Worm (Caenorhabditis elegans) whole organism, young adult: ENCODE data around the gene D1054.3.
A peak's percentile ranks its signal among the peaks of the same experiment; 100 is the strongest.

Experiments used
- B0019.2 ChIP-seq: fragments of 200-800 bp; sonication (Bioruptor generic); conservative IDR thresholded peaks from 2 replicates; pipeline ENCODE4 v1.3.6; 2022; ENCODE audit warnings: missing genetic modification reagents, missing genetic modification characterization, missing compliant biosample characterization
- B0261.1 ChIP-seq: sonication (generic microtip); optimal IDR thresholded peaks from 2 replicates; lab custom pipeline; 2016; ENCODE audit warnings: mild to moderate bottlenecking, missing genetic modification characterization, moderate library complexity, missing compliant biosample characterization
- D2030.7 ChIP-seq: fragments of 200-800 bp; sonication (Bioruptor generic); IDR thresholded peaks from 2 replicates; pipeline ENCODE4 v1.3.6; 2022; ENCODE audit warnings: missing genetic modification reagents, missing genetic modification characterization, missing compliant biosample characterization
- F23B12.7 ChIP-seq: sonication (generic microtip); optimal IDR thresholded peaks from 2 replicates; lab custom pipeline; 2017; ENCODE audit warnings: missing genetic modification characterization, mild to moderate bottlenecking, missing compliant biosample characterization, antibody characterized with exemption, moderate library complexity; ENCODE audit not compliant: insufficient read depth
- F33H1.4 ChIP-seq: fragments of 200-800 bp; sonication (Bioruptor generic); IDR thresholded peaks from 2 replicates; pipeline ENCODE4 v1.3.6; 2022; ENCODE audit warnings: missing genetic modification reagents, missing genetic modification characterization, missing compliant biosample characterization
- F37B4.10 ChIP-seq: fragments of 200-800 bp; sonication (Bioruptor generic); IDR thresholded peaks from 2 replicates; pipeline ENCODE4 v1.3.6; 2022; ENCODE audit warnings: missing genetic modification characterization, missing compliant biosample characterization
- F49E8.2 ChIP-seq: sonication (generic microtip); optimal IDR thresholded peaks from 3 replicates; lab custom pipeline; 2017; ENCODE audit warnings: missing genetic modification characterization, mild to moderate bottlenecking, missing compliant biosample characterization, antibody characterized with exemption, moderate library complexity; ENCODE audit not compliant: insufficient read depth
- F52B5.7 ChIP-seq: sonication (generic microtip); optimal IDR thresholded peaks from 2 replicates; lab custom pipeline; 2016; ENCODE audit warnings: mild to moderate bottlenecking, missing genetic modification characterization, missing compliant biosample characterization
- Y53G8AR.9 ChIP-seq: fragments of 200-800 bp; sonication (Bioruptor generic); conservative IDR thresholded peaks from 2 replicates; pipeline ENCODE4 v1.3.6; 2022; ENCODE audit warnings: missing genetic modification reagents, missing genetic modification characterization, missing compliant biosample characterization
- Y95B8A.8 ChIP-seq: fragments of 200-800 bp; sonication (Bioruptor generic); IDR thresholded peaks from 2 replicates; pipeline ENCODE4 v1.3.6; 2022; ENCODE audit warnings: missing genetic modification reagents, missing genetic modification characterization, missing compliant biosample characterization
- aptf-3 ChIP-seq: fragments of 200-800 bp; sonication (Bioruptor generic); IDR thresholded peaks from 2 replicates; pipeline ENCODE4 v1.3.6; 2022; ENCODE audit warnings: missing genetic modification characterization, missing compliant biosample characterization
- atf-7 ChIP-seq: sonication (generic microtip); optimal IDR thresholded peaks from 2 replicates; lab custom pipeline; 2017; ENCODE audit warnings: mild to moderate bottlenecking, missing genetic modification characterization, missing compliant biosample characterization
- attf-5 ChIP-seq: fragments of 200-800 bp; sonication (Bioruptor generic); optimal IDR thresholded peaks from 2 replicates; lab custom pipeline; 2018; ENCODE audit warnings: mild to moderate bottlenecking, missing genetic modification characterization, missing compliant biosample characterization
- attf-6 ChIP-seq: fragments of 200-800 bp; sonication (Bioruptor generic); IDR thresholded peaks from 2 replicates; pipeline ENCODE4 v1.3.6; 2022; ENCODE audit warnings: missing genetic modification reagents, missing genetic modification characterization, missing compliant biosample characterization
- bed-1 ChIP-seq: fragments of 200-800 bp; sonication (Bioruptor generic); IDR thresholded peaks from 2 replicates; pipeline ENCODE4 v1.3.6; 2022; ENCODE audit warnings: missing genetic modification reagents, missing genetic modification characterization, missing compliant biosample characterization
- ceh-100 ChIP-seq: fragments of 200-800 bp; sonication (Bioruptor generic); IDR thresholded peaks from 2 replicates; pipeline ENCODE4 v1.3.6; 2022; ENCODE audit warnings: missing genetic modification reagents, missing genetic modification characterization, missing compliant biosample characterization
- ceh-91 ChIP-seq: fragments of 200-800 bp; sonication (Bioruptor generic); IDR thresholded peaks from 2 replicates; pipeline ENCODE4 v1.3.6; 2022; ENCODE audit warnings: missing genetic modification reagents, missing genetic modification characterization, missing compliant biosample characterization
- die-1 ChIP-seq: sonication (generic microtip); optimal IDR thresholded peaks from 2 replicates; lab custom pipeline; 2016; ENCODE audit warnings: missing genotype, mild to moderate bottlenecking, missing genetic modification characterization, missing compliant biosample characterization
- dox-1 ChIP-seq: fragments of 200-800 bp; sonication (Bioruptor generic); IDR thresholded peaks from 2 replicates; pipeline ENCODE4 v1.3.6; 2022; ENCODE audit warnings: missing genetic modification reagents, missing genetic modification characterization, missing compliant biosample characterization
- dpl-1 ChIP-seq: fragments of 150-350 bp; optimal IDR thresholded peaks from 2 replicates; lab custom pipeline; 2014; ENCODE audit warnings: missing biosample characterization, missing genetic modification reagents, missing genetic modification characterization
- efl-1 ChIP-seq: fragments of 150-350 bp; optimal IDR thresholded peaks from 2 replicates; lab custom pipeline; 2014; ENCODE audit warnings: missing biosample characterization, missing genetic modification reagents, missing genetic modification characterization
- egrh-3 ChIP-seq: fragments of 200-800 bp; sonication (Bioruptor generic); IDR thresholded peaks from 2 replicates; pipeline ENCODE4 v1.3.6; 2022; ENCODE audit warnings: missing genetic modification reagents, missing genetic modification characterization, missing compliant biosample characterization
- ekl-4 ChIP-seq: fragments of 200-800 bp; sonication (Bioruptor generic); IDR thresholded peaks from 2 replicates; pipeline ENCODE4 v1.3.6; 2022; ENCODE audit warnings: missing genetic modification reagents, missing genetic modification characterization, missing compliant biosample characterization
- ets-4 ChIP-seq: fragments of 200-800 bp; sonication (Bioruptor generic); optimal IDR thresholded peaks from 2 replicates; lab custom pipeline; 2018; ENCODE audit warnings: mild to moderate bottlenecking, missing genetic modification characterization, missing compliant biosample characterization
- hmg-1.2 ChIP-seq: fragments of 200-800 bp; sonication (Bioruptor generic); IDR thresholded peaks from 2 replicates; pipeline ENCODE4 v1.3.6; 2022; ENCODE audit warnings: missing genetic modification reagents, missing genetic modification characterization, missing compliant biosample characterization
- hsf-1 ChIP-seq: fragments of 200-800 bp; sonication (Bioruptor generic); IDR thresholded peaks from 2 replicates; pipeline ENCODE4 v1.3.6; 2022; ENCODE audit warnings: missing genetic modification reagents, missing genetic modification characterization, missing compliant biosample characterization
- let-607 ChIP-seq, 2 experiments: fragments of 200-800 bp in 1 of 2; sonication (Bioruptor generic) in 1 of 2; sonication (generic microtip) in 1 of 2; optimal IDR thresholded peaks; 2 replicates each; lab custom pipeline; 2016 to 2018; ENCODE audit warnings: mild to moderate bottlenecking in 2 of 2, missing compliant biosample characterization in 2 of 2, missing genetic modification characterization in 2 of 2, moderate library complexity in 2 of 2, missing genotype in 1 of 2
- lin-26 ChIP-seq: fragments of 200-800 bp; sonication (Bioruptor generic); IDR thresholded peaks from 2 replicates; pipeline ENCODE4 v1.3.6; 2022; ENCODE audit warnings: missing genetic modification reagents, missing genetic modification characterization, missing compliant biosample characterization
- lin-54 ChIP-seq: fragments of 200-800 bp; sonication (Bioruptor generic); optimal IDR thresholded peaks from 2 replicates; lab custom pipeline; 2018; ENCODE audit warnings: mild to moderate bottlenecking, missing genetic modification characterization, missing compliant biosample characterization
- lsl-1 ChIP-seq: fragments of 200-800 bp; sonication (Bioruptor generic); optimal IDR thresholded peaks from 2 replicates; lab custom pipeline; 2018; ENCODE audit warnings: mild to moderate bottlenecking, missing genetic modification characterization, moderate library complexity, missing compliant biosample characterization
- madf-3 ChIP-seq: fragments of 200-800 bp; sonication (Bioruptor generic); IDR thresholded peaks from 2 replicates; pipeline ENCODE4 v1.3.6; 2022; ENCODE audit warnings: missing genetic modification reagents, missing genetic modification characterization, missing compliant biosample characterization
- madf-6 ChIP-seq: fragments of 200-800 bp; sonication (Bioruptor generic); IDR thresholded peaks from 2 replicates; pipeline ENCODE4 v1.3.6; 2022; ENCODE audit warnings: missing genetic modification reagents, missing genetic modification characterization, missing compliant biosample characterization
- madf-8 ChIP-seq: fragments of 200-800 bp; sonication (Bioruptor generic); conservative IDR thresholded peaks from 2 replicates; pipeline ENCODE4 v1.3.6; 2022; ENCODE audit warnings: missing genetic modification reagents, missing genetic modification characterization, missing compliant biosample characterization
- mcd-1 ChIP-seq: fragments of 200-800 bp; sonication (Bioruptor generic); IDR thresholded peaks from 2 replicates; pipeline ENCODE4 v1.3.6; 2022; ENCODE audit warnings: missing genetic modification reagents, missing genetic modification characterization, missing compliant biosample characterization
- mel-28 ChIP-seq: sonication (generic microtip); optimal IDR thresholded peaks from 2 replicates; lab custom pipeline; 2016; ENCODE audit warnings: borderline replicate concordance, mild to moderate bottlenecking, missing genetic modification characterization, missing compliant biosample characterization
- mxl-1 ChIP-seq: sonication (generic microtip); optimal IDR thresholded peaks from 2 replicates; lab custom pipeline; 2016; ENCODE audit warnings: missing genetic modification characterization, missing compliant biosample characterization
- pbrm-1 ChIP-seq: fragments of 200-800 bp; sonication (Bioruptor generic); IDR thresholded peaks from 2 replicates; pipeline ENCODE4 v1.3.6; 2022; ENCODE audit warnings: missing genetic modification reagents, missing genetic modification characterization, missing compliant biosample characterization
- rcor-1 ChIP-seq: fragments of 200-800 bp; sonication (Bioruptor generic); IDR thresholded peaks from 2 replicates; pipeline ENCODE4 v1.3.6; 2022; ENCODE audit warnings: missing genetic modification reagents, missing genetic modification characterization, missing compliant biosample characterization
- sptf-2 ChIP-seq: fragments of 200-800 bp; sonication (Bioruptor generic); optimal IDR thresholded peaks from 2 replicates; lab custom pipeline; 2018; ENCODE audit warnings: mild to moderate bottlenecking, missing genetic modification characterization, missing compliant biosample characterization
- tbp1 ChIP-seq: fragments of 200-800 bp; sonication (Bioruptor generic); optimal IDR thresholded peaks from 2 replicates; lab custom pipeline; 2018; ENCODE audit warnings: mild to moderate bottlenecking, missing genetic modification characterization, missing compliant biosample characterization
- tlf-1 ChIP-seq: fragments of 200-800 bp; sonication (Bioruptor generic); optimal IDR thresholded peaks from 2 replicates; lab custom pipeline; 2018; ENCODE audit warnings: mild to moderate bottlenecking, missing genetic modification characterization, missing compliant biosample characterization
- unc-62 ChIP-seq: fragments of 150-350 bp; optimal IDR thresholded peaks from 2 replicates; lab custom pipeline; 2014; ENCODE audit warnings: missing biosample characterization, missing genetic modification reagents, missing genetic modification characterization
- xnd-1 ChIP-seq: sonication (generic microtip); optimal IDR thresholded peaks from 2 replicates; lab custom pipeline; 2016; ENCODE audit warnings: missing genotype, missing genetic modification reagents, missing genetic modification characterization, missing compliant biosample characterization
- ztf-18 ChIP-seq: sonication (generic microtip); optimal IDR thresholded peaks from 2 replicates; lab custom pipeline; 2016; ENCODE audit warnings: missing genotype, mild to moderate bottlenecking, missing genetic modification characterization, missing compliant biosample characterization
- ztf-25 ChIP-seq: fragments of 200-800 bp; sonication (Bioruptor generic); IDR thresholded peaks from 2 replicates; pipeline ENCODE4 v1.3.6; 2022; ENCODE audit warnings: missing genetic modification reagents, missing genetic modification characterization, missing compliant biosample characterization

The D1054.3 gene

DNA sequence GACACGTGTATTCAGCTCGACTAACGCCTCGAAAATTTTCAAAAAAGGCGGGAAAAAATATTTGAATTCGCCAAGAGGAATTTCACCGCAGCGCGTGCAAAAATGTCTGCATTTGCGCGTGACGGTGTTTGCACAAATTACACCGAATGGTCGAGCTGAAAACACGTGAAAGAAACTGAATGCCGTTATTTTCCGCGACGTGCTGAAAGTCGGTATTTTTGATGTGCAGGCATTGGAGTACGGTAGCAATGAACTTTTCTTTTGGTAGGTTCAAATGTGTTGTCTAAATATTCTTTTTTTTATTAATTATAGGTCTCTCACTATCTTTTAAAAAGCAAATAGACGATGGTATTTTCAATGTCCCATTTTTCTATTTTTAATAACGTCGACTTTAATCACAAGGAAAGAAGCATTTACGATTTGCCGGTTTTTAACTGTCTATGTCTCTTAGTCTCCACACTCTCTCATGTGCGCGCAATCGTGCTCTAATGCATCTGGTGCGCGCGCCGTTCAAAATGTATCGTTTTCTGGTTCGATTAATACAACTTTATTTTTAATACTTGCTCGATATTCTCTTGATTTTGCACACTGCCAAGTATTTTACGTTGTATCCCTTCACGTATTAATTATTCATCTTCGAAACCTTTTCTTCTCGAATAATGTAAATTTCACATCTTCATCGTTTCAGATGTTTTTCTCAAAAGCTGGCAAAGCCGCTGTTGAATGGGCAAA, 42.3 kb downstream of the D1054.3 start, which contains the start of the genes C29A12.1 and lig-1:
C29A12.1 (minus strand) TSS at position 63 of the 732 bp plus-strand sequence.
lig-1 (plus strand) TSS at position 682 of the 732 bp plus-strand sequence.
- peak; percentile 26 for TF ChIP-seq ztf-18 (tag; lab: Kevin White, UChicago)
- TF ChIP-seq madf-3 (GFP tag; lab: Robert Waterston, UW), result peak; percentile 83
- TF ChIP-seq Y53G8AR.9 (GFP tag; lab: Robert Waterston, UW), result no peak
- TF ChIP-seq ekl-4 (GFP tag; lab: Robert Waterston, UW), result peak; percentile 25; the same call in 1 of the 2 replicates
- peak; percentile 54 for TF ChIP-seq xnd-1
- TF ChIP-seq dox-1 (GFP tag; lab: Robert Waterston, UW), result peak; percentile 79
- TF ChIP-seq mcd-1, result peak; percentile 68
- TF ChIP-seq dpl-1 (GFP tag; lab: Kevin White, UChicago), result peak; percentile 30
- peak; percentile 51 for TF ChIP-seq F33H1.4 (GFP tag; lab: Robert Waterston, UW)
- TF ChIP-seq F52B5.7 (tag; lab: Kevin White, UChicago), result no peak
- peak; percentile 83 for TF ChIP-seq madf-6 (GFP tag; lab: Robert Waterston, UW)
- TF ChIP-seq F37B4.10 (GFP tag; lab: Robert Waterston, UW), result no peak
- TF ChIP-seq F49E8.2, result peak; percentile 73
- peak; percentile 44 for TF ChIP-seq attf-5 (GFP tag; lab: Kevin White, UChicago)
- TF ChIP-seq ceh-100 (GFP tag; lab: Robert Waterston, UW), result 0 out of 2 replicates have a peak, but pooled peaks have one; percentile 35
- TF ChIP-seq F23B12.7, result peak; percentile 27
- TF ChIP-seq pbrm-1 (GFP tag; lab: Robert Waterston, UW), result peak; percentile 30; the same call in 1 of the 2 replicates
- peak; percentile 55 for TF ChIP-seq lin-54 (GFP tag; lab: Kevin White, UChicago)
- TF ChIP-seq tlf-1, result peak; percentile 41
- TF ChIP-seq rcor-1 (GFP tag; lab: Robert Waterston, UW), result peak; percentile 45; the same call in 1 of the 2 replicates
- no peak for TF ChIP-seq ztf-25 (GFP tag; lab: Robert Waterston, UW)
- peak; percentile 86 for TF ChIP-seq ceh-91 (GFP tag; lab: Robert Waterston, UW)
- TF ChIP-seq efl-1 (GFP tag; lab: Kevin White, UChicago), result peak; percentile 70
- TF ChIP-seq atf-7 (tag; lab: Kevin White, UChicago), result no peak
- TF ChIP-seq madf-8 (GFP tag; lab: Robert Waterston, UW), result peak; percentile 65
- 0 out of 2 replicates have a peak, but pooled peaks have one; percentile 18 for TF ChIP-seq lin-26 (GFP tag; lab: Robert Waterston, UW)
- no peak for TF ChIP-seq let-607 (tag; optimal IDR thresholded peaks at IDR 0.05; lab: Kevin White, UChicago)
- 0 out of 2 replicates have a peak, but pooled peaks have one; percentile 57 for TF ChIP-seq hsf-1 (GFP tag; lab: Robert Waterston, UW)
- peak; percentile 87 for TF ChIP-seq lsl-1 (GFP tag; lab: Kevin White, UChicago)
- TF ChIP-seq Y95B8A.8 (GFP tag; lab: Robert Waterston, UW), result 0 out of 2 replicates have a peak, but pooled peaks have one; percentile 8
- TF ChIP-seq hmg-1.2, result peak; percentile 66; the same call in 1 of the 2 replicates
- peak; percentile 93 for TF ChIP-seq D2030.7 (GFP tag; lab: Robert Waterston, UW)
- TF ChIP-seq aptf-3 (GFP tag; lab: Robert Waterston, UW), result no peak

DNA sequence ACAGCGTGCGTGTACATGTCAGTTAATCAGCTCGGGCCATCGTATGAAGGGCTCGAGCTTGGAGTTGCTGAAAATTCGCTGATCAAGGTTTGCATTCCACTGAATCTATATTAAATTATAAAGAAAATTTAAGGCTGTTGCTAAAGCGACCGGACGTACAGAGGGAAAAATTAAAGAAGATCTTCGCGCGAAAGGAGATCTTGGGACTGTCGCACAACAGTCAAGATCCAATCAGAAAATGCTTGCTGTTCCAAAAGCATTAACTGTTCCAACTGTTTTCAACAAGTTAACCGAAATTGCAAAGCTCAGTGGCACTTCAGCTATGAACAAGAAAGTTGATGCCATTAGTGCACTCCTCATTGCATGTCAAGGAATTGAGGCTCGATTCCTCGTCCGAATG, 43.1 kb downstream of the D1054.3 start:
- no peak for TF ChIP-seq ets-4 (GFP tag; lab: Kevin White, UChicago)
- TF ChIP-seq attf-6 (GFP tag; lab: Robert Waterston, UW), result no peak
- TF ChIP-seq aptf-3 (GFP tag; lab: Robert Waterston, UW), result no peak
- no peak for TF ChIP-seq unc-62 (GFP tag; lab: Kevin White, UChicago)
- no peak for TF ChIP-seq B0019.2 (GFP tag; lab: Robert Waterston, UW)
- TF ChIP-seq bed-1 (GFP tag; lab: Robert Waterston, UW), result no peak
- TF ChIP-seq lsl-1 (GFP tag; lab: Kevin White, UChicago), result no peak
- no peak for TF ChIP-seq F23B12.7
- TF ChIP-seq mel-28 (tag; lab: Kevin White, UChicago), result no peak
- TF ChIP-seq mxl-1, result no peak
- TF ChIP-seq efl-1 (GFP tag; lab: Kevin White, UChicago), result no peak
- no peak for TF ChIP-seq xnd-1
- TF ChIP-seq tbp1 (GFP tag; lab: Kevin White, UChicago), result no peak
- no peak for TF ChIP-seq B0261.1 (tag; lab: Kevin White, UChicago)
- no peak for TF ChIP-seq attf-5 (GFP tag; lab: Kevin White, UChicago)
- no peak for TF ChIP-seq ztf-18 (tag; lab: Kevin White, UChicago)
- no peak for TF ChIP-seq sptf-2 (GFP tag; lab: Kevin White, UChicago)
- no peak for TF ChIP-seq egrh-3 (GFP tag; lab: Robert Waterston, UW)
- TF ChIP-seq die-1 (tag; lab: Kevin White, UChicago), result no peak
